Worm (Caenorhabditis elegans) whole organism, mixed stage, embryonic: ENCODE measurements around the gene epg-9.

Source experiments
- bed-3 ChIP-seq: fragments of 200-800 bp; sonication (Bioruptor generic); optimal IDR thresholded peaks from 3 replicates; lab custom pipeline; 2018; ENCODE audit warnings: mild to moderate bottlenecking, missing genetic modification characterization, moderate library complexity, missing compliant biosample characterization
- blmp-1 ChIP-seq: fragments of 150-350 bp; optimal IDR thresholded peaks from 2 replicates; lab custom pipeline; 2014; ENCODE audit warnings: missing biosample characterization, missing genetic modification characterization
- ceh-39 ChIP-seq: fragments of 150-350 bp; optimal IDR thresholded peaks from 2 replicates; lab custom pipeline; 2014; ENCODE audit warnings: missing biosample characterization, missing genetic modification characterization
- ceh-83 ChIP-seq: fragments of 200-800 bp; sonication (Bioruptor generic); optimal IDR thresholded peaks from 2 replicates; lab custom pipeline; 2018; ENCODE audit warnings: mild to moderate bottlenecking, missing genetic modification characterization, missing compliant biosample characterization
- ces-1 ChIP-seq: fragments of 150-350 bp; optimal IDR thresholded peaks from 2 replicates; lab custom pipeline; 2014; ENCODE audit warnings: missing biosample characterization, missing genetic modification reagents, missing genetic modification characterization
- drap-1 ChIP-seq: fragments of 200-800 bp; sonication (Bioruptor generic); optimal IDR thresholded peaks from 3 replicates; lab custom pipeline; 2018; ENCODE audit warnings: mild to moderate bottlenecking, missing genetic modification characterization, missing compliant biosample characterization
- elt-1 ChIP-seq: sonication (generic microtip); optimal IDR thresholded peaks from 2 replicates; lab custom pipeline; 2017; ENCODE audit warnings: missing genetic modification characterization, mild to moderate bottlenecking, missing compliant biosample characterization, antibody characterized with exemption, moderate library complexity, borderline replicate concordance; ENCODE audit not compliant: insufficient read depth
- elt-3 ChIP-seq: fragments of 150-350 bp; optimal IDR thresholded peaks from 2 replicates; lab custom pipeline; 2014; ENCODE audit warnings: missing biosample characterization, missing genetic modification characterization
- flh-1 ChIP-seq: fragments of 200-800 bp; sonication (Bioruptor generic); optimal IDR thresholded peaks from 2 replicates; lab custom pipeline; 2018; ENCODE audit warnings: mild to moderate bottlenecking, missing genetic modification characterization, moderate library complexity, missing compliant biosample characterization
- ham-2 ChIP-seq: fragments of 200-800 bp; sonication (Bioruptor generic); optimal IDR thresholded peaks from 2 replicates; lab custom pipeline; 2018; ENCODE audit warnings: mild to moderate bottlenecking, missing genetic modification characterization, missing compliant biosample characterization
- hlh-1 ChIP-seq: fragments of 150-350 bp; optimal IDR thresholded peaks from 2 replicates; lab custom pipeline; 2014; ENCODE audit warnings: missing biosample characterization, missing genetic modification reagents, missing genetic modification characterization
- lin-32 ChIP-seq: fragments of 200-800 bp; sonication (Bioruptor generic); optimal IDR thresholded peaks from 2 replicates; lab custom pipeline; 2018; ENCODE audit warnings: mild to moderate bottlenecking, missing genetic modification characterization, missing compliant biosample characterization
- mab-5 ChIP-seq: fragments of 150-350 bp; optimal IDR thresholded peaks from 2 replicates; lab custom pipeline; 2014; ENCODE audit warnings: missing biosample characterization, missing genetic modification characterization
- mep-1 ChIP-seq: fragments of 150-350 bp; optimal IDR thresholded peaks from 2 replicates; lab custom pipeline; 2017; ENCODE audit warnings: missing biosample characterization, missing genetic modification reagents, missing genetic modification characterization, inconsistent platforms
- nhr-12 ChIP-seq: fragments of 150-350 bp; optimal IDR thresholded peaks from 2 replicates; lab custom pipeline; 2014; ENCODE audit warnings: missing biosample characterization, missing genetic modification characterization
- nhr-2 ChIP-seq: fragments of 150-350 bp; optimal IDR thresholded peaks from 2 replicates; lab custom pipeline; 2014; ENCODE audit warnings: missing biosample characterization, missing genetic modification characterization
- nhr-237 ChIP-seq: fragments of 150-350 bp; optimal IDR thresholded peaks from 2 replicates; lab custom pipeline; 2014; ENCODE audit warnings: missing biosample characterization, missing genetic modification characterization
- nhr-76 ChIP-seq: sonication (generic microtip); optimal IDR thresholded peaks from 2 replicates; lab custom pipeline; 2017; ENCODE audit warnings: missing biosample characterization, missing genetic modification characterization
- pha-4 ChIP-seq: fragments of 150-350 bp; optimal IDR thresholded peaks from 2 replicates; lab custom pipeline; 2018; ENCODE audit warnings: missing biosample characterization, missing genetic modification reagents, missing genetic modification characterization
- sem-2 ChIP-seq: fragments of 200-800 bp; sonication (Bioruptor generic); optimal IDR thresholded peaks from 2 replicates; lab custom pipeline; 2018; ENCODE audit warnings: mild to moderate bottlenecking, missing genetic modification characterization, missing compliant biosample characterization
- snpc-4 ChIP-seq: fragments of 150-350 bp; optimal IDR thresholded peaks from 2 replicates; lab custom pipeline; 2014; ENCODE audit warnings: missing biosample characterization, missing genetic modification characterization
- sptf-1 ChIP-seq: sonication (generic microtip); optimal IDR thresholded peaks from 2 replicates; lab custom pipeline; 2017; ENCODE audit warnings: mild to moderate bottlenecking, missing genetic modification characterization, moderate library complexity, missing compliant biosample characterization
- tbx-8 ChIP-seq: fragments of 200-800 bp; sonication (Bioruptor generic); optimal IDR thresholded peaks from 2 replicates; lab custom pipeline; 2018; ENCODE audit warnings: mild to moderate bottlenecking, missing genetic modification characterization, moderate library complexity, missing compliant biosample characterization
- unc-120 ChIP-seq: sonication (generic microtip); optimal IDR thresholded peaks from 2 replicates; lab custom pipeline; 2017; ENCODE audit warnings: missing genetic modification characterization, missing compliant biosample characterization; ENCODE audit not compliant: poor library complexity, severe bottlenecking
- unc-39 ChIP-seq: fragments of 150-350 bp; optimal IDR thresholded peaks from 2 replicates; lab custom pipeline; 2014; ENCODE audit warnings: missing biosample characterization, missing genetic modification characterization
- ztf-11 ChIP-seq: fragments of 150-350 bp; optimal IDR thresholded peaks from 2 replicates; lab custom pipeline; 2014; ENCODE audit warnings: missing biosample characterization, missing genetic modification characterization

Gene epg-9

DNA sequence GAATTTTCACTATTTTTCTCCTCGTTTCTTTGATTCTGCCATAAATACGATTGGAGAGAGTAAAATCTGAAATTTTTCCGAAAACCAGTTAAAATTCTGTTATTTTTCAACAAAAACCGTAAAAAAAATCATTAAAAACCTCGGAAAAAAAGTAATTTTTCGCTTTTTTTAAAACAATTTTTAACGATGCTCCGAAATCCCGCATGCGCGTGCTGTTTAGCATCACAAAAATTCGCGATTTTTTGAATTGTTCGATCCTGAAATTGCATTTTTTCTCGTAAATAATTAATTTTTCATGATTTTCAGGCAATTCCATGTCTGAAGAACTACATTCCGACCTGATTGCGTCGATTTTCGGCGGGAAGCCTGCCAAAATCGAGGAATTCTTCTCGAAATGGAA lies 41.7 kb downstream of the epg-9 start, which contains the start of gene ric-8:
Gene ric-8 (plus strand): TSS at position 301 of the 400 bp plus-strand sequence.
- TF ChIP-seq nhr-76 (tag; lab: Kevin White, UChicago) (no peak), mep-1 (no peak), blmp-1 (no peak), nhr-237 (tag; lab: Kevin White, UChicago) (no peak), pha-4 (tag; lab: Kevin White, UChicago) (no peak), unc-39 (tag; lab: Kevin White, UChicago) (no peak), ceh-83 (GFP tag; lab: Kevin White, UChicago) (no peak), sem-2 (no peak)

DNA sequence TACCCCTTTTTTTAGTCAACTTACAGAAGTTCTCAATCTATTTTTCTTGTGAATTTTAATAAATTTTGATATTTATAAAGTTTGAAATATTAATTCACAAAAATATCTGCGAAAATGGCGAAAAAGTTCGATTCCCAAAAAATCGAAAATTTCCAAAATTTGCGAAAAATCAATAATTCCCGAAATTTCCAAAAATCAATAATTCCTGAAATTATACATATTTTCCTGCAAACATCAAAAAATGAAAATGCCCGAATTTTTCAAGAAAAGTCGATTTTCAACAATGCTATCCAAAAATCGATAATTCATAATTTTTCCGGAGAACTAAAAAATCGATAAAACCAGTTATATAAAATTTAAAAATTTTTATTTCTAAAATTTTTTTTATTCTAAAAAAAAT lies 49.1 kb downstream of the epg-9 start:
- TF ChIP-seq nhr-12, result no peak
- TF ChIP-seq sptf-1, result no peak
- no peak for TF ChIP-seq sem-2
- no peak for TF ChIP-seq nhr-76 (tag; lab: Kevin White, UChicago)
- TF ChIP-seq snpc-4 (tag; lab: Kevin White, UChicago), result no peak
- TF ChIP-seq, all 35 proteins: peak for 0

- TF ChIP-seq flh-1 (GFP tag; lab: Kevin White, UChicago), result no peak
- TF ChIP-seq ham-2 (GFP tag; lab: Kevin White, UChicago), result no peak
- TF ChIP-seq snpc-4 (tag; lab: Kevin White, UChicago), result no peak
- TF ChIP-seq hlh-1 (tag; lab: Kevin White, UChicago), result no peak
- TF ChIP-seq unc-39 (tag; lab: Kevin White, UChicago), result no peak
- TF ChIP-seq tbx-8 (GFP tag; lab: Kevin White, UChicago), result no peak
- TF ChIP-seq bed-3, result no peak
- no peak for TF ChIP-seq ceh-83 (GFP tag; lab: Kevin White, UChicago)
- no peak for TF ChIP-seq mab-5 (tag; lab: Kevin White, UChicago)
- no peak for TF ChIP-seq elt-1 (tag; lab: Kevin White, UChicago)
- TF ChIP-seq unc-120 (tag; lab: Kevin White, UChicago), result no peak
- TF ChIP-seq elt-3 (tag; lab: Kevin White, UChicago), result no peak
- no peak for TF ChIP-seq nhr-2 (tag; lab: Kevin White, UChicago)
- TF ChIP-seq nhr-237 (tag; lab: Kevin White, UChicago), result no peak
- no peak for TF ChIP-seq drap-1 (GFP tag; lab: Kevin White, UChicago)
- TF ChIP-seq lin-32 (GFP tag; lab: Kevin White, UChicago), result no peak
- no peak for TF ChIP-seq ztf-11 (tag; lab: Kevin White, UChicago)
Observed at ce11 chrIV:2654965-2655364, 54.0 kb downstream of the epg-9 start.

- TF ChIP-seq drap-1 (GFP tag; lab: Kevin White, UChicago) (no peak), nhr-237 (tag; lab: Kevin White, UChicago) (no peak), ces-1 (GFP tag; lab: Kevin White, UChicago) (peak; percentile 46), ceh-39 (tag; lab: Kevin White, UChicago) (no peak), bed-3 (no peak)
Observed at ce11 chrIV:2656400-2657139, 55.6 kb downstream of the epg-9 start.
